Worm (Caenorhabditis elegans) whole organism, L1 larva: ENCODE results near the gene clec-202.

ENCODE experiments used
- Y116A8C.19 ChIP-seq: sonication (generic microtip); optimal IDR thresholded peaks from 2 replicates; lab custom pipeline; 2016; ENCODE audit warnings: missing compliant biosample characterization, missing genetic modification characterization, borderline replicate concordance
- ama-1 ChIP-seq: fragments of 150-350 bp; optimal IDR thresholded peaks from 2 replicates; lab custom pipeline; 2014
- egl-27 ChIP-seq, 2 experiments: fragments of 150-350 bp in 1 of 2; sonication (generic microtip); optimal IDR thresholded peaks; 3 replicates each; lab custom pipeline; 2017 to 2018; ENCODE audit warnings: missing biosample characterization in 2 of 2, missing genetic modification characterization in 2 of 2, missing genetic modification reagents in 2 of 2
- fkh-10 ChIP-seq: sonication (generic microtip); optimal IDR thresholded peaks from 2 replicates; lab custom pipeline; 2017; ENCODE audit warnings: missing biosample characterization, missing genetic modification reagents, missing genetic modification characterization
- lin-39 ChIP-seq: fragments of 150-350 bp; optimal IDR thresholded peaks from 2 replicates; lab custom pipeline; 2014; ENCODE audit warnings: missing biosample characterization, missing genetic modification reagents, missing genetic modification characterization
- nhr-11 ChIP-seq: fragments of 150-350 bp; optimal IDR thresholded peaks from 2 replicates; lab custom pipeline; 2014; ENCODE audit warnings: missing biosample characterization, missing genetic modification characterization
- nhr-77 ChIP-seq: fragments of 150-350 bp; optimal IDR thresholded peaks from 2 replicates; lab custom pipeline; 2014; ENCODE audit warnings: missing biosample characterization, missing genetic modification characterization
- nhr-85 ChIP-seq: sonication (generic microtip); peaks from one replicate; lab custom pipeline; 2016; ENCODE audit warnings: missing genetic modification characterization, inconsistent platforms, missing compliant biosample characterization
- skn-1 ChIP-seq: fragments of 150-350 bp; optimal IDR thresholded peaks from 2 replicates; lab custom pipeline; 2014; ENCODE audit warnings: missing biosample characterization, missing genetic modification characterization
- ztf-11 ChIP-seq, 2 experiments: sonication (generic microtip); optimal IDR thresholded peaks; 2 replicates each; lab custom pipeline; 2016 to 2017; ENCODE audit warnings: missing genetic modification characterization in 2 of 2, missing biosample characterization in 1 of 2, missing compliant biosample characterization in 1 of 2
- ztf-4 ChIP-seq: fragments of 150-350 bp; optimal IDR thresholded peaks from 2 replicates; lab custom pipeline; 2014; ENCODE audit warnings: missing biosample characterization, missing genetic modification characterization

ce11 chrIV:17367294-17367693, 6.1 kb downstream of the clec-202 start, which contains the start of gene zipt-17:
- TF ChIP-seq Y116A8C.19 (tag; lab: Kevin White, UChicago), result no peak
- no peak for TF ChIP-seq fkh-10 (GFP tag; lab: Kevin White, UChicago)
- no peak for TF ChIP-seq egl-27 (tag; optimal IDR thresholded peaks at IDR 0.05; lab: Kevin White, UChicago)
- TF ChIP-seq ztf-11 (tag; optimal IDR thresholded peaks at IDR 0.05; lab: Kevin White, UChicago), result no peak
- no peak for TF ChIP-seq nhr-85 (tag; lab: Kevin White, UChicago)
- TF ChIP-seq ama-1, result no peak
- TF ChIP-seq ztf-4 (tag; lab: Kevin White, UChicago), result no peak
- TF ChIP-seq skn-1 (tag; lab: Kevin White, UChicago), result no peak
- no peak for TF ChIP-seq lin-39 (tag; lab: Kevin White, UChicago)
- no peak for TF ChIP-seq nhr-77 (tag; lab: Kevin White, UChicago)
- TF ChIP-seq nhr-11 (tag; lab: Kevin White, UChicago), result no peak
